Worm (Caenorhabditis elegans) whole organism, L1 larva: ENCODE data around the gene C24G6.8.
A peak's percentile ranks its signal among the peaks of the same experiment; 100 is the strongest.

Source experiments
- C04F5.9 ChIP-seq: sonication (generic microtip); optimal IDR thresholded peaks from 2 replicates; lab custom pipeline; 2016; ENCODE audit warnings: missing genetic modification characterization, missing compliant biosample characterization
- C16A3.4 ChIP-seq: fragments of 150-350 bp; optimal IDR thresholded peaks from 2 replicates; lab custom pipeline; 2014; ENCODE audit warnings: missing biosample characterization, missing genetic modification characterization
- C34B4.2 ChIP-seq: sonication (generic microtip); optimal IDR thresholded peaks from 2 replicates; lab custom pipeline; 2017; ENCODE audit warnings: mild to moderate bottlenecking, missing genetic modification characterization, missing compliant biosample characterization
- F16B12.6 ChIP-seq: fragments of 150-350 bp; optimal IDR thresholded peaks from 2 replicates; lab custom pipeline; 2014; ENCODE audit warnings: missing biosample characterization, missing genetic modification characterization
- Y116A8C.19 ChIP-seq: sonication (generic microtip); optimal IDR thresholded peaks from 2 replicates; lab custom pipeline; 2016; ENCODE audit warnings: missing compliant biosample characterization, missing genetic modification characterization, borderline replicate concordance
- aly-2 ChIP-seq: fragments of 150-350 bp; optimal IDR thresholded peaks from 2 replicates; lab custom pipeline; 2014; ENCODE audit warnings: missing biosample characterization, missing genetic modification characterization
- ama-1 ChIP-seq: fragments of 150-350 bp; optimal IDR thresholded peaks from 2 replicates; lab custom pipeline; 2014
- blmp-1 ChIP-seq: fragments of 150-350 bp; optimal IDR thresholded peaks from 2 replicates; lab custom pipeline; 2014; ENCODE audit warnings: missing biosample characterization, missing genetic modification characterization
- ceh-8 ChIP-seq: fragments of 200-800 bp; sonication (Bioruptor generic); optimal IDR thresholded peaks from 2 replicates; lab custom pipeline; 2018; ENCODE audit warnings: mild to moderate bottlenecking, missing genetic modification characterization, moderate library complexity, missing compliant biosample characterization
- ceh-82 ChIP-seq, 3 experiments: fragments of 150-350 bp in 1 of 3; sonication (generic microtip) in 2 of 3; optimal IDR thresholded peaks; 2 replicates each; lab custom pipeline; 2014 to 2017; ENCODE audit warnings: missing biosample characterization in 3 of 3, missing genetic modification characterization in 3 of 3
- ces-1 ChIP-seq: fragments of 150-350 bp; optimal IDR thresholded peaks from 2 replicates; lab custom pipeline; 2014; ENCODE audit warnings: missing biosample characterization, missing genetic modification reagents, missing genetic modification characterization
- dpl-1 ChIP-seq, 3 experiments: fragments of 150-350 bp in 2 of 3; sonication (generic microtip) in 1 of 3; optimal IDR thresholded peaks; 2 replicates each; lab custom pipeline; 2014 to 2017; ENCODE audit warnings: missing biosample characterization in 3 of 3, missing genetic modification characterization in 3 of 3, missing genetic modification reagents in 3 of 3
- dsc-1 ChIP-seq: sonication (generic microtip); optimal IDR thresholded peaks from 2 replicates; lab custom pipeline; 2016; ENCODE audit warnings: mild to moderate bottlenecking, missing genetic modification characterization, missing compliant biosample characterization
- efl-1 ChIP-seq, 4 experiments: fragments of 150-350 bp; optimal IDR thresholded peaks in 3 of 4; peaks in 1 of 4; 1 replicate in 1 of 4; 2 replicates in 3 of 4; lab custom pipeline; 2014; ENCODE audit warnings: missing biosample characterization in 2 of 4, missing genetic modification characterization in 2 of 4, missing genetic modification reagents in 2 of 4
- efl-3 ChIP-seq: fragments of 200-800 bp; sonication (Bioruptor generic); optimal IDR thresholded peaks from 2 replicates; lab custom pipeline; 2018; ENCODE audit warnings: mild to moderate bottlenecking, missing genetic modification characterization, missing compliant biosample characterization
- egl-13 ChIP-seq: sonication (generic microtip); optimal IDR thresholded peaks from 2 replicates; lab custom pipeline; 2016; ENCODE audit warnings: missing genotype, missing genetic modification reagents, missing genetic modification characterization, missing compliant biosample characterization
- elt-3 ChIP-seq, 6 experiments: fragments of 150-350 bp in 1 of 6; sonication (generic microtip); optimal IDR thresholded peaks; 2 replicates each; lab custom pipeline; 2017 to 2018; ENCODE audit warnings: missing biosample characterization in 6 of 6, missing genetic modification characterization in 6 of 6, inconsistent platforms in 1 of 6
- fkh-10 ChIP-seq: sonication (generic microtip); optimal IDR thresholded peaks from 2 replicates; lab custom pipeline; 2017; ENCODE audit warnings: missing biosample characterization, missing genetic modification reagents, missing genetic modification characterization
- fkh-4 ChIP-seq: sonication (generic microtip); optimal IDR thresholded peaks from 2 replicates; lab custom pipeline; 2016; ENCODE audit warnings: missing compliant biosample characterization, missing genetic modification characterization, borderline replicate concordance
- irx-1 ChIP-seq: sonication (generic microtip); optimal IDR thresholded peaks from 2 replicates; lab custom pipeline; 2016; ENCODE audit warnings: missing genetic modification characterization, missing compliant biosample characterization
- jun-1 ChIP-seq: fragments of 150-350 bp; optimal IDR thresholded peaks from 2 replicates; lab custom pipeline; 2014; ENCODE audit warnings: missing biosample characterization, missing genetic modification reagents, missing genetic modification characterization
- lin-14 ChIP-seq: fragments of 200-800 bp; sonication (Bioruptor generic); optimal IDR thresholded peaks from 2 replicates; lab custom pipeline; 2018; ENCODE audit warnings: mild to moderate bottlenecking, missing genetic modification characterization, moderate library complexity, missing compliant biosample characterization
- lin-15B ChIP-seq: fragments of 150-350 bp; sonication (generic microtip); optimal IDR thresholded peaks from 3 replicates; lab custom pipeline; 2014; ENCODE audit warnings: missing biosample characterization, missing genetic modification characterization
- lin-39 ChIP-seq: fragments of 150-350 bp; optimal IDR thresholded peaks from 2 replicates; lab custom pipeline; 2014; ENCODE audit warnings: missing biosample characterization, missing genetic modification reagents, missing genetic modification characterization
- lsy-2 ChIP-seq, 2 experiments: fragments of 150-350 bp; optimal IDR thresholded peaks; 2 replicates each; lab custom pipeline; 2014; ENCODE audit warnings: missing biosample characterization in 2 of 2, missing genetic modification characterization in 2 of 2
- mdl-1 ChIP-seq, 2 experiments: fragments of 150-350 bp; optimal IDR thresholded peaks; 2 replicates each; lab custom pipeline; 2014 to 2017; ENCODE audit warnings: missing biosample characterization in 2 of 2, missing genetic modification characterization in 2 of 2, inconsistent platforms in 1 of 2
- nhr-11 ChIP-seq: fragments of 150-350 bp; optimal IDR thresholded peaks from 2 replicates; lab custom pipeline; 2014; ENCODE audit warnings: missing biosample characterization, missing genetic modification characterization
- nhr-12 ChIP-seq: sonication (generic microtip); optimal IDR thresholded peaks from 2 replicates; lab custom pipeline; 2017; ENCODE audit warnings: missing biosample characterization, missing genetic modification characterization
- nhr-19 ChIP-seq: fragments of 200-800 bp; sonication (Bioruptor generic); conservative IDR thresholded peaks from 2 replicates; pipeline ENCODE4 v1.3.6; 2022; ENCODE audit warnings: missing genetic modification characterization, missing compliant biosample characterization
- nhr-237 ChIP-seq: fragments of 150-350 bp; optimal IDR thresholded peaks from 2 replicates; lab custom pipeline; 2014; ENCODE audit warnings: missing biosample characterization, missing genetic modification characterization
- nhr-28 ChIP-seq: fragments of 150-350 bp; optimal IDR thresholded peaks from 2 replicates; lab custom pipeline; 2014; ENCODE audit warnings: missing biosample characterization, missing genetic modification characterization
- nhr-71 ChIP-seq: sonication (generic microtip); optimal IDR thresholded peaks from 2 replicates; lab custom pipeline; 2016; ENCODE audit warnings: mild to moderate bottlenecking, missing genetic modification characterization, moderate library complexity, missing compliant biosample characterization
- nhr-77 ChIP-seq: fragments of 150-350 bp; optimal IDR thresholded peaks from 2 replicates; lab custom pipeline; 2014; ENCODE audit warnings: missing biosample characterization, missing genetic modification characterization
- nhr-90 ChIP-seq: sonication (generic microtip); optimal IDR thresholded peaks from 2 replicates; lab custom pipeline; 2016; ENCODE audit warnings: mild to moderate bottlenecking, missing genetic modification characterization, missing compliant biosample characterization; ENCODE audit not compliant: poor library complexity
- pqm-1 ChIP-seq: sonication (generic microtip); optimal IDR thresholded peaks from 3 replicates; lab custom pipeline; 2017; ENCODE audit warnings: missing biosample characterization, missing genetic modification characterization
- rnt-1 ChIP-seq: sonication (generic microtip); optimal IDR thresholded peaks from 2 replicates; lab custom pipeline; 2016; ENCODE audit warnings: mild to moderate bottlenecking, missing genetic modification characterization, moderate library complexity, missing compliant biosample characterization
- snpc-4 ChIP-seq: fragments of 150-350 bp; optimal IDR thresholded peaks from 2 replicates; lab custom pipeline; 2014; ENCODE audit warnings: missing biosample characterization, missing genetic modification characterization
- snu-23 ChIP-seq: sonication (generic microtip); optimal IDR thresholded peaks from 2 replicates; lab custom pipeline; 2016; ENCODE audit warnings: missing genetic modification characterization, missing compliant biosample characterization
- sox-4 ChIP-seq: sonication (generic microtip); optimal IDR thresholded peaks from 2 replicates; lab custom pipeline; 2016; ENCODE audit warnings: missing genetic modification characterization, missing compliant biosample characterization
- sptf-1 ChIP-seq: fragments of 150-350 bp; optimal IDR thresholded peaks from 2 replicates; lab custom pipeline; 2014; ENCODE audit warnings: missing biosample characterization, missing genetic modification characterization
- tbx-2 ChIP-seq: sonication (generic microtip); optimal IDR thresholded peaks from 2 replicates; lab custom pipeline; 2016; ENCODE audit warnings: missing genetic modification characterization, missing compliant biosample characterization
- unc-130 ChIP-seq: fragments of 150-350 bp; optimal IDR thresholded peaks from 2 replicates; lab custom pipeline; 2017; ENCODE audit warnings: missing biosample characterization, missing genetic modification characterization, inconsistent platforms
- unc-30 ChIP-seq: sonication (generic microtip); optimal IDR thresholded peaks from 2 replicates; lab custom pipeline; 2017; ENCODE audit warnings: missing biosample characterization, missing genetic modification characterization
- vab-15 ChIP-seq: sonication (generic microtip); optimal IDR thresholded peaks from 2 replicates; lab custom pipeline; 2017; ENCODE audit warnings: missing genotype, mild to moderate bottlenecking, missing genetic modification characterization, missing compliant biosample characterization
- zag-1 ChIP-seq: fragments of 150-350 bp; optimal IDR thresholded peaks from 2 replicates; lab custom pipeline; 2014; ENCODE audit warnings: missing biosample characterization, missing genetic modification characterization
- zip-4 ChIP-seq: fragments of 200-800 bp; sonication (Bioruptor generic); optimal IDR thresholded peaks from 2 replicates; lab custom pipeline; 2018; ENCODE audit warnings: mild to moderate bottlenecking, missing genetic modification characterization, moderate library complexity, missing compliant biosample characterization
- ztf-11 ChIP-seq, 2 experiments: sonication (generic microtip); optimal IDR thresholded peaks; 2 replicates each; lab custom pipeline; 2016 to 2017; ENCODE audit warnings: missing genetic modification characterization in 2 of 2, missing biosample characterization in 1 of 2, missing compliant biosample characterization in 1 of 2

The C24G6.8 gene

DNA sequence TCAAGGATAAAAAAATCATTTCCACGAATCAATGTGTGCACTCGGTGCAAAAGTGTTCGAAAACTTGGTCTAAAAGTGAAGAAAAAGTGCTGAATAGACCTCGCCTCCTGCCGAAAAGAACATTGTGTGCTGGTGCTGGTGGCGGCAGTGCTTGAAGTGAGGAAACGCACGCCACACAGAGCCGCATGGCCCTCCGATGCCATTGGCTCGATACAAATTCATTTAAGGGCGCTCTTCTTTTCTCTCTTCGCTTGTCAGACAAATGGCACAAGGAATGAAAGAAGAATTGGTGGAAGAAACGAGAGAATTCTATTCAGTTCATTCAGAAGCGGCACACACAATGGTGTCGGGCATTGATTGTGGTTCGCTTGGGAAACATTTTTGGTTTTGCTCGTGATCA lies 46.6 kb upstream of the C24G6.8 start:
- TF ChIP-seq elt-3 (tag; optimal IDR thresholded peaks at IDR 0.05; lab: Kevin White, UChicago): no peak
- no peak for TF ChIP-seq zip-4 (GFP tag; lab: Kevin White, UChicago)
- TF ChIP-seq blmp-1 (tag; lab: Kevin White, UChicago): no peak
- no peak for TF ChIP-seq nhr-71 (tag; lab: Kevin White, UChicago)
- TF ChIP-seq efl-1 (optimal IDR thresholded peaks at IDR 0.05; lab: Kevin White, UChicago): no peak
- TF ChIP-seq efl-1 (GFP tag; optimal IDR thresholded peaks at IDR 0.05 in 1 of 2; lab: Kevin White, UChicago): peak in 1 of 2 experiments; percentile 88
- peak; percentile 5 for TF ChIP-seq ces-1 (GFP tag; lab: Kevin White, UChicago)
- no peak for TF ChIP-seq mdl-1 (tag; optimal IDR thresholded peaks at IDR 0.05; lab: Kevin White, UChicago)
- peak in 1 of 3 experiments; percentile 20 for TF ChIP-seq ceh-82 (tag; optimal IDR thresholded peaks at IDR 0.05; lab: Kevin White, UChicago)
- no peak for TF ChIP-seq ama-1 (lab: Kevin White, UChicago)
- peak; percentile 63 for TF ChIP-seq lin-14 (GFP tag; lab: Kevin White, UChicago)
- no peak for TF ChIP-seq dpl-1 (GFP tag; optimal IDR thresholded peaks at IDR 0.05; lab: Kevin White, UChicago)
- peak; percentile 3 for TF ChIP-seq fkh-10
- no peak for TF ChIP-seq pqm-1
- no peak for TF ChIP-seq lin-39 (tag; lab: Kevin White, UChicago)

DNA sequence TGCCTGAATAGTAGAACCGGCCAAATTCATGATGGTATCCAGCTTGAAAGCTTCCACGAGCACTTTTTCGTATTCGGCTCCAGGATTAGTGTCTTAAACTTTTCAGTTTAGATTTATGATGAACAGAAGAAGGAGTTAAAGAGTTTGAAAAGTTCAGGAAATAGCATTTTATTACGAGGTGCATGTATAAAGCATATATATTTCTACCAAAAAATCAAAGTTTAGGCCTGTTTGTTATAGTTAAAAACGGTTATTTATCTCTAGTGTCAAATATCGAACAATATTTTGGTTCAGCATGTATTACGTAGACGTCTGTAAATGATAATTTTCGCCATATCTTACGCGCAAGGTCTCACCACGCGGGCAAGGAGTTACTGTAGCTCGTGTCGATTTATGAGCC lies 45.6 kb upstream of the C24G6.8 start, which contains the start of gene klc-2:
Gene klc-2 (minus strand): TSS at position 101 of the 400 bp plus-strand sequence.
- TF ChIP-seq ces-1 (GFP tag; lab: Kevin White, UChicago) (no peak), F16B12.6 (tag; lab: Kevin White, UChicago) (no peak), dpl-1 (GFP tag; optimal IDR thresholded peaks at IDR 0.05; lab: Kevin White, UChicago) (no peak), zag-1 (tag; lab: Kevin White, UChicago) (no peak), nhr-28 (tag; lab: Kevin White, UChicago) (no peak), Y116A8C.19 (tag; lab: Kevin White, UChicago) (no peak), unc-30 (tag; lab: Kevin White, UChicago) (no peak), nhr-237 (tag; lab: Kevin White, UChicago) (no peak), sptf-1 (tag; lab: Kevin White, UChicago) (no peak), nhr-19 (GFP tag; lab: Robert Waterston, UW) (no peak), zip-4 (GFP tag; lab: Kevin White, UChicago) (no peak), efl-3 (GFP tag; lab: Kevin White, UChicago) (no peak), ceh-8 (GFP tag; lab: Kevin White, UChicago) (no peak), egl-13 (tag; lab: Kevin White, UChicago) (no peak), nhr-11 (tag; lab: Kevin White, UChicago) (no peak), jun-1 (tag; lab: Kevin White, UChicago) (no peak), nhr-77 (tag; lab: Kevin White, UChicago) (no peak), tbx-2 (tag; lab: Kevin White, UChicago) (no peak), lin-14 (GFP tag; lab: Kevin White, UChicago) (no peak)
- TF ChIP-seq, all 84 proteins: peak for 0

DNA sequence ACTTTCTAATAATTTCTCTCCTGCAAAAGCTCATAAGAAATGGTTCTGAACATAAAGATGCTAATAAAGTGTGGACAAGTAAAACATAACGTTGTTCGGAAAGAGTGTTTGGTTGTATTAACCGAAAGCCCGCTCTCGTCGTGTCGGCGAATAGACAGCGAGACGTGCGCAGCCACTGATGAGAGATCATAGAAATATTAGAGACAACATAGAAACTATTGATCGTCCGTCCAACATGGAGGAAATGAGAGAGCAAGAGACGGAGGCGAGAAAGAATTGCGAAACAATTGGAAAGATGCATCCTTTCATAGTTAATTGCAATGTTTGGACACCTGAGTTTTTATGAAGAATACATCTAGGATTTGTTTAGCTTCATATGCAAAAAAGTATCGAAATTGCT lies 44.8 kb upstream of the C24G6.8 start:
- TF ChIP-seq snu-23 (GFP tag; lab: Kevin White, UChicago) (peak; percentile 71), fkh-4 (tag; lab: Kevin White, UChicago) (no peak), jun-1 (tag; lab: Kevin White, UChicago) (peak; percentile 17), lsy-2 (tag; optimal IDR thresholded peaks at IDR 0.05; lab: Kevin White, UChicago) (peak; percentile 67 to 90), rnt-1 (peak; percentile 48), nhr-12 (tag; lab: Kevin White, UChicago) (no peak), nhr-90 (tag; lab: Kevin White, UChicago) (no peak), unc-130 (tag; lab: Kevin White, UChicago) (no peak), dsc-1 (tag; lab: Kevin White, UChicago) (no peak), C16A3.4 (tag; lab: Kevin White, UChicago) (no peak), aly-2 (tag; lab: Kevin White, UChicago) (no peak), vab-15 (tag; lab: Kevin White, UChicago) (no peak), irx-1 (no peak), mdl-1 (tag; optimal IDR thresholded peaks at IDR 0.05; lab: Kevin White, UChicago) (peak in 1 of 2 experiments; percentile 34), ceh-8 (GFP tag; lab: Kevin White, UChicago) (no peak), zag-1 (tag; lab: Kevin White, UChicago) (no peak), nhr-11 (tag; lab: Kevin White, UChicago) (no peak), C34B4.2 (tag; lab: Kevin White, UChicago) (no peak), ztf-11 (tag; optimal IDR thresholded peaks at IDR 0.05; lab: Kevin White, UChicago) (no peak), nhr-19 (GFP tag; lab: Robert Waterston, UW) (no peak), C04F5.9 (no peak), efl-1 (optimal IDR thresholded peaks at IDR 0.05; lab: Kevin White, UChicago) (peak; percentile 60 to 74), efl-1 (GFP tag; optimal IDR thresholded peaks at IDR 0.05 in 1 of 2; lab: Kevin White, UChicago) (peak; percentile 48 to 92), zip-4 (GFP tag; lab: Kevin White, UChicago) (peak; percentile 15), snpc-4 (tag; lab: Kevin White, UChicago) (peak; percentile 50), lin-15B (tag; lab: Kevin White, UChicago) (no peak), lin-14 (GFP tag; lab: Kevin White, UChicago) (peak; percentile 90), sox-4 (tag; lab: Kevin White, UChicago) (no peak)
